Worm (Caenorhabditis elegans) whole organism, L4 larva: ENCODE results near the gene rpl-36.A.

Experiments
- F44E2.7 ChIP-seq: fragments of 200-800 bp; sonication (Bioruptor generic); IDR thresholded peaks from 2 replicates; pipeline ENCODE4 v2.1.2; 2022; ENCODE audit warnings: missing genetic modification characterization, missing compliant biosample characterization
- ama-1 ChIP-seq: fragments of 150-350 bp; optimal IDR thresholded peaks from 2 replicates; lab custom pipeline; 2014; ENCODE audit warnings: inconsistent platforms, mixed read lengths
- fkh-10 ChIP-seq: fragments of 150-350 bp; optimal IDR thresholded peaks from 2 replicates; lab custom pipeline; 2014; ENCODE audit warnings: missing biosample characterization, missing genetic modification reagents, missing genetic modification characterization
- mdl-1 ChIP-seq, 2 experiments: fragments of 150-350 bp in 1 of 2; sonication (generic microtip) in 1 of 2; optimal IDR thresholded peaks; 2 replicates each; lab custom pipeline; 2014 to 2017; ENCODE audit warnings: missing biosample characterization in 2 of 2, missing genetic modification characterization in 2 of 2
- nhr-77 ChIP-seq: fragments of 150-350 bp; optimal IDR thresholded peaks from 2 replicates; lab custom pipeline; 2014; ENCODE audit warnings: missing biosample characterization, missing genetic modification characterization
- pha-4 ChIP-seq, 2 experiments: fragments of 150-350 bp in 1 of 2; fragments of 200-800 bp in 1 of 2; sonication (Bioruptor generic) in 1 of 2; IDR thresholded peaks in 1 of 2; optimal IDR thresholded peaks in 1 of 2; 2 replicates each; pipeline versions ENCODE4 v1.3.6 to Lab custom; 2014 to 2022; ENCODE audit warnings: missing genetic modification characterization in 2 of 2, missing genetic modification reagents in 2 of 2, missing biosample characterization in 1 of 2, missing compliant biosample characterization in 1 of 2
- snpc-4 ChIP-seq: fragments of 150-350 bp; optimal IDR thresholded peaks from 2 replicates; lab custom pipeline; 2014; ENCODE audit warnings: missing biosample characterization, missing genetic modification characterization
- unc-62 ChIP-seq, 3 experiments: fragments of 150-350 bp in 1 of 3; sonication (generic microtip); optimal IDR thresholded peaks in 2 of 3; peaks in 1 of 3; 1 replicate in 1 of 3; 2 replicates in 2 of 3; lab custom pipeline; 2014 to 2017; ENCODE audit warnings: missing biosample characterization in 3 of 3, missing genetic modification characterization in 3 of 3, missing genetic modification reagents in 3 of 3, missing genotype in 1 of 3
- zag-1 ChIP-seq: fragments of 150-350 bp; optimal IDR thresholded peaks from 2 replicates; lab custom pipeline; 2014; ENCODE audit warnings: missing biosample characterization, missing genetic modification characterization

ce11 chrII:11128989-11129388, 32.0 kb upstream of the rpl-36.A start, which contains the start of gene F40F8.3:
- no peak for TF ChIP-seq pha-4 (GFP tag; IDR thresholded peaks at IDR 0.05; lab: Robert Waterston, UW)
- TF ChIP-seq pha-4 (tag; optimal IDR thresholded peaks at IDR 0.05; lab: Kevin White, UChicago), result no peak
- no peak for TF ChIP-seq snpc-4
- no peak for TF ChIP-seq fkh-10 (GFP tag; lab: Kevin White, UChicago)
- no peak for TF ChIP-seq ama-1 (lab: Kevin White, UChicago)
- no peak for TF ChIP-seq unc-62 (GFP tag; optimal IDR thresholded peaks at IDR 0.05 in 1 of 2; lab: Kevin White, UChicago)
- no peak for TF ChIP-seq unc-62 (tag; optimal IDR thresholded peaks at IDR 0.05; lab: Kevin White, UChicago)
- no peak for TF ChIP-seq nhr-77 (tag; lab: Kevin White, UChicago)
- TF ChIP-seq zag-1, result no peak
- TF ChIP-seq F44E2.7 (GFP tag; lab: Robert Waterston, UW), result no peak
- TF ChIP-seq mdl-1 (tag; optimal IDR thresholded peaks at IDR 0.05; lab: Kevin White, UChicago), result no peak
